Fruit fly (Drosophila melanogaster) whole organism, wandering third instar larva: Measurements from ENCODE around the gene CG2519.

Source experiments
- CrebA ChIP-seq: fragments of 200-800 bp; sonication (Bioruptor generic); optimal IDR thresholded peaks from 2 replicates; lab custom pipeline; 2016; ENCODE audit warnings: missing biosample characterization, mild to moderate bottlenecking, missing genetic modification characterization, borderline replicate concordance
- GATAd ChIP-seq: sonication (Bioruptor generic); optimal IDR thresholded peaks from 2 replicates; lab custom pipeline; 2016; ENCODE audit warnings: missing biosample characterization, missing genetic modification characterization
- Hr78 ChIP-seq: fragments of >200 bp; optimal IDR thresholded peaks from 2 replicates; lab custom pipeline; 2017; ENCODE audit warnings: missing biosample characterization, missing genetic modification characterization
- brk ChIP-seq: fragments of 200-800 bp; sonication (Bioruptor generic); optimal IDR thresholded peaks from 2 replicates; lab custom pipeline; 2016; ENCODE audit warnings: missing biosample characterization, mild to moderate bottlenecking, missing genetic modification characterization
- h ChIP-seq: fragments of 200-800 bp; sonication (Bioruptor generic); optimal IDR thresholded peaks from 3 replicates; lab custom pipeline; 2016; ENCODE audit warnings: missing biosample characterization, mild to moderate bottlenecking, missing genetic modification characterization
- psq ChIP-seq: fragments of 200-800 bp; sonication (Bioruptor generic); optimal IDR thresholded peaks from 3 replicates; lab custom pipeline; 2017; ENCODE audit warnings: missing biosample characterization, mild to moderate bottlenecking, missing genetic modification characterization, moderate library complexity

dm6 chr3R:5517002-5517875 is 30.3 kb downstream of the CG2519 start, which contains the start of gene Itpr:
- TF ChIP-seq h (GFP tag; lab: Kevin White, UChicago) (peak; percentile 82), psq (GFP tag; lab: Kevin White, UChicago) (peak; percentile 12), brk (no peak), Hr78 (no peak), CrebA (peak; percentile 72), GATAd (GFP tag; lab: Kevin White, UChicago) (no peak)
